Fruit fly (Drosophila melanogaster): ENCODE data around the gene Atg16.

The Atg16 gene

dm6 chr3R:29857228-29857627 lies 22.3 kb upstream of the Atg16 start, which contains the start of gene dgt1 (continued):
- TF ChIP-seq CG11695 (GFP tag; IDR thresholded peaks at IDR 0.05) (no peak), ttk (GFP tag; IDR thresholded peaks at IDR 0.05) (no peak), bbx (GFP tag; IDR thresholded peaks at IDR 0.05; ENCODE audit: partially characterized antibody) (no peak), CG16863 (GFP tag; optimal IDR thresholded peaks at IDR 0.05) (no peak), CG8388 (GFP tag; optimal IDR thresholded peaks at IDR 0.05) (no peak), CG13775 (GFP tag; optimal IDR thresholded peaks at IDR 0.05) (no peak), org-1 (GFP tag; optimal IDR thresholded peaks at IDR 0.05) (no peak), Bdp1 (GFP tag; optimal IDR thresholded peaks at IDR 0.05) (no peak), CG9932 (GFP tag; IDR thresholded peaks at IDR 0.05) (no peak), oc (tag; optimal IDR thresholded peaks at IDR 0.05) (no peak), ase (GFP tag; IDR thresholded peaks at IDR 0.05) (no peak), ci (GFP tag; IDR thresholded peaks at IDR 0.05) (peak; percentile 52; the same call in 1 of the 3 replicates), Asciz (GFP tag; optimal IDR thresholded peaks at IDR 0.05) (no peak), onecut (GFP tag; IDR thresholded peaks at IDR 0.05) (no peak), Aef1 (GFP tag; IDR thresholded peaks at IDR 0.05) (no peak), eyg (GFP tag; optimal IDR thresholded peaks at IDR 0.05) (no peak), CG12104 (GFP tag; optimal IDR thresholded peaks at IDR 0.05) (no peak), ewg (GFP tag; optimal IDR thresholded peaks at IDR 0.05) (no peak), CG16815 (GFP tag; optimal IDR thresholded peaks at IDR 0.05) (no peak), CG11723 (GFP tag; optimal IDR thresholded peaks at IDR 0.05) (no peak), CG17568 (GFP tag; optimal IDR thresholded peaks at IDR 0.05) (no peak), schlank (tag; optimal IDR thresholded peaks at IDR 0.05) (no peak), CG2116 (GFP tag; optimal IDR thresholded peaks at IDR 0.05) (peak; percentile 29), Hr51 (GFP tag; optimal IDR thresholded peaks at IDR 0.05) (no peak), usp (GFP tag; optimal IDR thresholded peaks at IDR 0.05) (no peak), Dip2 (GFP tag; IDR thresholded peaks at IDR 0.05) (no peak), sug (tag; optimal IDR thresholded peaks at IDR 0.05) (no peak), CG3847 (GFP tag; IDR thresholded peaks at IDR 0.05) (peak; percentile 24; the same call in 1 of the 2 replicates), CG11560 (tag; IDR thresholded peaks at IDR 0.05) (no peak), Kr (GFP tag; optimal IDR thresholded peaks at IDR 0.05) (no peak), CG7372 (GFP tag; IDR thresholded peaks at IDR 0.05) (no peak), CG6813 (GFP tag; optimal IDR thresholded peaks at IDR 0.05) (no peak), CG31388 (GFP tag; optimal IDR thresholded peaks at IDR 0.05) (no peak), Dref (GFP tag; IDR thresholded peaks at IDR 0.05) (peak; percentile 29; the same call in 1 of the 2 replicates), fd3F (GFP tag; optimal IDR thresholded peaks at IDR 0.05) (no peak), mirr (GFP tag; optimal IDR thresholded peaks at IDR 0.05) (no peak), CG15514 (GFP tag; optimal IDR thresholded peaks at IDR 0.05) (peak; percentile 93), CG14667 (GFP tag; IDR thresholded peaks at IDR 0.05) (no peak), CG10979 (tag; optimal IDR thresholded peaks at IDR 0.05) (no peak), Mad (GFP tag; optimal IDR thresholded peaks at IDR 0.05) (no peak), CG12942 (GFP tag; optimal IDR thresholded peaks at IDR 0.05) (no peak), lmd (GFP tag; IDR thresholded peaks at IDR 0.05) (no peak), dati (GFP tag; IDR thresholded peaks at IDR 0.05) (no peak), Sin3A (optimal IDR thresholded peaks at IDR 0.05) (no peak), trem (tag; optimal IDR thresholded peaks at IDR 0.05) (peak; percentile 41), CG9437 (GFP tag; optimal IDR thresholded peaks at IDR 0.05) (no peak), crp (GFP tag; optimal IDR thresholded peaks at IDR 0.05) (no peak), CG17385 (GFP tag; optimal IDR thresholded peaks at IDR 0.05) (no peak), CG5953 (GFP tag; IDR thresholded peaks at IDR 0.05) (no peak), bsh (GFP tag; optimal IDR thresholded peaks at IDR 0.05) (no peak), CG6854 (GFP tag; optimal IDR thresholded peaks at IDR 0.05) (no peak), HLH3B (GFP tag; IDR thresholded peaks at IDR 0.05) (no peak)

All from whole organism, embryonic.